Worm (Caenorhabditis elegans) whole organism, L3 larva: ENCODE data around the gene rps-5.

Experiments
- ceh-28 ChIP-seq: fragments of 150-350 bp; optimal IDR thresholded peaks from 2 replicates; lab custom pipeline; 2014; ENCODE audit warnings: missing biosample characterization, missing genetic modification reagents, missing genetic modification characterization
- ceh-9 ChIP-seq: sonication (generic microtip); optimal IDR thresholded peaks from 2 replicates; lab custom pipeline; 2018; ENCODE audit warnings: missing biosample characterization, missing genetic modification characterization
- nhr-11 ChIP-seq: fragments of 150-350 bp; optimal IDR thresholded peaks from 2 replicates; lab custom pipeline; 2014; ENCODE audit warnings: missing biosample characterization, missing genetic modification characterization
- unc-39 ChIP-seq: sonication (generic microtip); optimal IDR thresholded peaks from 4 replicates; lab custom pipeline; 2017; ENCODE audit warnings: missing biosample characterization, missing genetic modification characterization

DNA sequence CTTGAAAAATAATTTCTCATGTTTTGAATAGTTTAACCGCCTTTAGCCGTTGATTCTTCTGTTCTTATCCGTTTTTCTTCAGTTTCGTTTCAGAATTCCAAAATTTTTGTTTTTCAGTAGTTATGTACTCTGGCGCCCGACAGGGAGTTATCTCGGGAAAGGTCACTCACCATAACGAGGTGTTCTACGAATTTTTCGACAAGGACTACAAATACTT, 32.3 kb upstream of the rps-5 start, which contains the start of gene F01G4.4:
- TF ChIP-seq ceh-9 (no peak), nhr-11 (tag; lab: Kevin White, UChicago) (no peak), ceh-28 (tag; lab: Kevin White, UChicago) (no peak), unc-39 (no peak)
